Fruit fly (Drosophila melanogaster) whole organism, adult: Measurements from ENCODE around the gene DCTN6-p27.

Experiments
- CG33017 ChIP-seq: fragments of 200-800 bp; sonication (Bioruptor generic); optimal IDR thresholded peaks from 2 replicates; lab custom pipeline; 2018; ENCODE audit warnings: missing biosample characterization, mild to moderate bottlenecking, missing genetic modification characterization, moderate library complexity
- CG7045 ChIP-seq: fragments of 200-800 bp; sonication (Bioruptor generic); optimal IDR thresholded peaks from 2 replicates; lab custom pipeline; 2017; ENCODE audit warnings: missing biosample characterization, mild to moderate bottlenecking, missing genetic modification characterization
- Clk ChIP-seq: fragments of 200-800 bp; sonication (Bioruptor generic); optimal IDR thresholded peaks from 2 replicates; lab custom pipeline; 2017; ENCODE audit warnings: missing biosample characterization, missing genetic modification characterization
- Hr96 ChIP-seq: fragments of 200-800 bp; sonication (Bioruptor generic); optimal IDR thresholded peaks from 2 replicates; lab custom pipeline; 2016; ENCODE audit warnings: missing biosample characterization, missing genetic modification characterization
- cnc ChIP-seq, 2 experiments: fragments of >200 bp; optimal IDR thresholded peaks; 2 replicates each; lab custom pipeline; 2017
- tj ChIP-seq: fragments of 200-800 bp; sonication (Bioruptor generic); optimal IDR thresholded peaks from 3 replicates; lab custom pipeline; 2017; ENCODE audit warnings: missing biosample characterization, mild to moderate bottlenecking, missing genetic modification characterization, moderate library complexity

DNA sequence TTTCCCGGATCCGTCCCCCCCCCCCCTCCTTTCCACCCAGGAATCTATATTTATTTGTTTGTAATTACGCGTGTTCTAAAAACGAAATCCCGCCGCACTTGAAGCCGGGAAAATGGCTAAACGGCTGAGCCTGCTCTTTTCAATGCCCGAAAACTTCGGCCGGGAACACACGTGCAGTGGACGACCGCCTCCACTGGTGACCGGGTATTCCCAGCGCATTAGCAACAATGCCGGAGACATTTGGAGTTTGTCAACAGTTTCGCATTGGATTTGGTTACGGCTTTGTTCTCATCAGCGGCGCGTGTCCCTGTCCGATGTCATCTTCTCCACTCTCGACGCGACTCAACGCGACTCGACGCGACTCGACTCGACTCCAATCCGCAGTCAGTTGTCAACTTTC is 27.7 kb upstream of the DCTN6-p27 start:
- TF ChIP-seq CG7045 (no peak), cnc (optimal IDR thresholded peaks at IDR 0.05; lab: Kevin White, UChicago) (no peak), CG33017 (tag; lab: Kevin White, UChicago) (no peak), Hr96 (GFP tag; lab: Kevin White, UChicago) (no peak), Clk (GFP tag; lab: Kevin White, UChicago) (no peak), tj (GFP tag; lab: Kevin White, UChicago) (no peak)
